Fruit fly (Drosophila melanogaster) whole organism, embryonic: Measurements from ENCODE around the gene mRpS14.

ENCODE experiments used
- Atf-2 ChIP-seq: fragments of 200-800 bp; sonication (Bioruptor generic); optimal IDR thresholded peaks from 2 replicates; lab custom pipeline; 2016; ENCODE audit warnings: missing biosample characterization, missing genetic modification characterization
- BEAF-32 ChIP-seq: fragments of 200-800 bp; sonication (Bioruptor generic); optimal IDR thresholded peaks from 3 replicates; lab custom pipeline; 2017; ENCODE audit warnings: missing biosample characterization, missing genetic modification characterization, mild to moderate bottlenecking, moderate library complexity, missing genetic modification reagents
- Bgb ChIP-seq: fragments of 200-800 bp; sonication (Bioruptor generic); IDR thresholded peaks from 2 replicates; pipeline ENCODE4 v1.3.6; 2022; ENCODE audit warnings: missing biosample characterization, missing genetic modification characterization; ENCODE audit not compliant: partially characterized antibody
- CG10543 ChIP-seq: fragments of 200-800 bp; sonication (Bioruptor generic); optimal IDR thresholded peaks from 3 replicates; lab custom pipeline; 2017; ENCODE audit warnings: missing biosample characterization, mild to moderate bottlenecking, missing genetic modification characterization, moderate library complexity
- CG10979 ChIP-seq: fragments of 200-800 bp; sonication (Bioruptor generic); optimal IDR thresholded peaks from 2 replicates; lab custom pipeline; 2018; ENCODE audit warnings: missing biosample characterization, mild to moderate bottlenecking, missing genetic modification characterization, moderate library complexity
- CG12104 ChIP-seq: fragments of 200-800 bp; sonication (Bioruptor generic); optimal IDR thresholded peaks from 3 replicates; lab custom pipeline; 2016; ENCODE audit warnings: missing biosample characterization, missing genetic modification characterization
- CG12659 ChIP-seq: fragments of 200-800 bp; sonication (Bioruptor generic); optimal IDR thresholded peaks from 3 replicates; lab custom pipeline; 2017; ENCODE audit warnings: mild to moderate bottlenecking, missing biosample characterization, missing genetic modification reagents, missing genetic modification characterization
- CG14441 ChIP-seq: fragments of 200-800 bp; sonication (Bioruptor generic); IDR thresholded peaks from 2 replicates; pipeline ENCODE4 v1.3.6; 2022; ENCODE audit warnings: missing biosample characterization, missing genetic modification characterization
- CG15514 ChIP-seq: fragments of 200-800 bp; sonication (Bioruptor generic); optimal IDR thresholded peaks from 3 replicates; lab custom pipeline; 2017; ENCODE audit warnings: missing biosample characterization, missing genetic modification characterization, mild to moderate bottlenecking, moderate library complexity, missing genetic modification reagents
- CG17186 ChIP-seq: fragments of 200-800 bp; sonication (Bioruptor generic); optimal IDR thresholded peaks from 3 replicates; lab custom pipeline; 2017; ENCODE audit warnings: missing biosample characterization, missing genetic modification reagents, missing genetic modification characterization
- CG17612 ChIP-seq: fragments of 200-800 bp; sonication (Bioruptor generic); IDR thresholded peaks from 2 replicates; pipeline ENCODE4 v1.3.6; 2022; ENCODE audit warnings: missing biosample characterization, missing genetic modification characterization
- CG2202 ChIP-seq: fragments of 200-800 bp; sonication (Bioruptor generic); optimal IDR thresholded peaks from 2 replicates; lab custom pipeline; 2018; ENCODE audit warnings: missing biosample characterization, mild to moderate bottlenecking, missing genetic modification characterization
- CG30020 ChIP-seq: fragments of 200-800 bp; optimal IDR thresholded peaks from 2 replicates; lab custom pipeline; 2019; ENCODE audit warnings: missing biosample characterization, mild to moderate bottlenecking, missing genetic modification characterization, moderate library complexity
- CG31388 ChIP-seq: fragments of 200-800 bp; sonication (Bioruptor generic); optimal IDR thresholded peaks from 2 replicates; lab custom pipeline; 2016; ENCODE audit warnings: missing biosample characterization, missing genetic modification characterization
- CG31441 ChIP-seq: fragments of 200-800 bp; sonication (Bioruptor generic); IDR thresholded peaks from 2 replicates; pipeline ENCODE4 v1.3.6; 2022; ENCODE audit warnings: missing biosample characterization, missing genetic modification characterization
- CG34224 ChIP-seq: fragments of 200-800 bp; sonication (Bioruptor generic); IDR thresholded peaks from 3 replicates; pipeline ENCODE4 v1.3.6; 2022; ENCODE audit warnings: missing biosample characterization, missing genetic modification characterization; ENCODE audit not compliant: partially characterized antibody
- CG5953 ChIP-seq: fragments of 200-800 bp; sonication (Bioruptor generic); IDR thresholded peaks from 2 replicates; pipeline ENCODE4 v1.3.6; 2022; ENCODE audit warnings: missing biosample characterization, missing genetic modification characterization
- CG7357 ChIP-seq: fragments of 200-800 bp; sonication (Bioruptor generic); IDR thresholded peaks from 3 replicates; pipeline ENCODE4 v1.3.6; 2022; ENCODE audit warnings: missing biosample characterization, missing genetic modification characterization
- CG7786 ChIP-seq: fragments of 200-800 bp; sonication (Bioruptor generic); optimal IDR thresholded peaks from 2 replicates; lab custom pipeline; 2016; ENCODE audit warnings: missing biosample characterization, missing genetic modification characterization
- Camta ChIP-seq: fragments of 200-800 bp; sonication (Bioruptor generic); optimal IDR thresholded peaks from 2 replicates; lab custom pipeline; 2016; ENCODE audit warnings: missing biosample characterization, missing genetic modification characterization
- Dad ChIP-seq: fragments of 200-800 bp; sonication (Bioruptor generic); optimal IDR thresholded peaks from 3 replicates; lab custom pipeline; 2016; ENCODE audit warnings: missing biosample characterization, missing genetic modification characterization
- Deaf1 ChIP-seq: fragments of 200-800 bp; optimal IDR thresholded peaks from 3 replicates; lab custom pipeline; 2019; ENCODE audit warnings: missing biosample characterization, mild to moderate bottlenecking, missing genetic modification characterization, moderate library complexity
- Dfd ChIP-seq, 2 experiments: fragments of >200 bp; optimal IDR thresholded peaks; 2 replicates each; lab custom pipeline; 2017; ENCODE audit warnings: missing biosample characterization in 2 of 2, missing genetic modification characterization in 2 of 2
- ERR ChIP-seq: fragments of 200-800 bp; sonication (Bioruptor generic); optimal IDR thresholded peaks from 2 replicates; lab custom pipeline; 2016; ENCODE audit warnings: missing biosample characterization, missing genetic modification characterization
- Fer2 ChIP-seq: fragments of 200-800 bp; sonication (Bioruptor generic); optimal IDR thresholded peaks from 2 replicates; lab custom pipeline; 2018; ENCODE audit warnings: missing biosample characterization, mild to moderate bottlenecking, missing genetic modification characterization, moderate library complexity
- H15 ChIP-seq: fragments of 200-800 bp; sonication (Bioruptor generic); IDR thresholded peaks from 3 replicates; pipeline ENCODE4 v1.3.6; 2022; ENCODE audit warnings: missing biosample characterization, missing genetic modification characterization
- Kr ChIP-seq: fragments of 200-800 bp; sonication (Bioruptor generic); optimal IDR thresholded peaks from 2 replicates; lab custom pipeline; 2017; ENCODE audit warnings: missing biosample characterization, mild to moderate bottlenecking, missing genetic modification characterization
- MESR4 ChIP-seq: fragments of 200-800 bp; sonication (Bioruptor generic); optimal IDR thresholded peaks from 2 replicates; lab custom pipeline; 2018; ENCODE audit warnings: missing biosample characterization, mild to moderate bottlenecking, missing genetic modification characterization, moderate library complexity
- Max ChIP-seq: fragments of 200-800 bp; sonication (Bioruptor generic); optimal IDR thresholded peaks from 2 replicates; lab custom pipeline; 2016; ENCODE audit warnings: missing biosample characterization, mild to moderate bottlenecking, missing genetic modification characterization
- Med ChIP-seq: fragments of 200-800 bp; sonication (Bioruptor generic); peaks from one replicate; lab custom pipeline; 2016; ENCODE audit warnings: missing biosample characterization, missing genetic modification characterization, mild to moderate bottlenecking, inconsistent platforms, moderate library complexity
- Oli ChIP-seq: fragments of 200-800 bp; sonication (Bioruptor generic); optimal IDR thresholded peaks from 2 replicates; lab custom pipeline; 2018; ENCODE audit warnings: missing biosample characterization, mild to moderate bottlenecking, missing genetic modification characterization, moderate library complexity
- Tbp ChIP-seq: fragments of >200 bp; optimal IDR thresholded peaks from 2 replicates; lab custom pipeline; 2018; ENCODE audit warnings: missing biosample characterization, missing genetic modification characterization
- ac ChIP-seq: fragments of 200-800 bp; sonication (Bioruptor generic); optimal IDR thresholded peaks from 3 replicates; lab custom pipeline; 2017; ENCODE audit warnings: missing biosample characterization, mild to moderate bottlenecking, missing genetic modification characterization
- aop ChIP-seq: fragments of 200-800 bp; sonication (Bioruptor generic); IDR thresholded peaks from 2 replicates; pipeline ENCODE4 v1.3.6; 2022; ENCODE audit warnings: missing biosample characterization, missing genetic modification characterization
- ap ChIP-seq: fragments of 200-800 bp; sonication (Bioruptor generic); IDR thresholded peaks from 2 replicates; pipeline ENCODE4 v1.3.6; 2022; ENCODE audit warnings: missing biosample characterization, missing genetic modification characterization
- cg ChIP-seq: fragments of 200-800 bp; sonication (Bioruptor generic); optimal IDR thresholded peaks from 3 replicates; lab custom pipeline; 2019; ENCODE audit warnings: missing biosample characterization, mild to moderate bottlenecking, missing genetic modification characterization, moderate library complexity
- chinmo ChIP-seq: fragments of 200-800 bp; sonication (Bioruptor generic); IDR thresholded peaks from 4 replicates; pipeline ENCODE4 v1.3.6; 2022; ENCODE audit warnings: missing biosample characterization, missing genetic modification characterization; ENCODE audit not compliant: partially characterized antibody
- eyg ChIP-seq: fragments of 200-800 bp; sonication (Bioruptor generic); optimal IDR thresholded peaks from 3 replicates; lab custom pipeline; 2016; ENCODE audit warnings: missing biosample characterization, missing genetic modification characterization
- hbn ChIP-seq: fragments of 200-800 bp; sonication (Bioruptor generic); IDR thresholded peaks from 2 replicates; pipeline ENCODE4 v1.3.6; 2022; ENCODE audit warnings: missing biosample characterization, missing genetic modification characterization; ENCODE audit not compliant: partially characterized antibody
- maf-S ChIP-seq: fragments of 200-800 bp; sonication (Bioruptor generic); optimal IDR thresholded peaks from 2 replicates; lab custom pipeline; 2016; ENCODE audit warnings: missing biosample characterization, missing genetic modification characterization
- pzg ChIP-seq: fragments of 200-800 bp; sonication (Bioruptor generic); optimal IDR thresholded peaks from 3 replicates; lab custom pipeline; 2018; ENCODE audit warnings: missing biosample characterization, mild to moderate bottlenecking, missing genetic modification characterization, moderate library complexity
- sc ChIP-seq, 3 experiments: fragments of >200 bp in 2 of 3; fragments of 200-800 bp in 1 of 3; sonication (Bioruptor generic) in 1 of 3; optimal IDR thresholded peaks; 2 replicates in 2 of 3; 3 replicates in 1 of 3; lab custom pipeline; 2017; ENCODE audit warnings: mild to moderate bottlenecking in 1 of 3, missing biosample characterization in 1 of 3, missing genetic modification characterization in 1 of 3, missing genetic modification reagents in 1 of 3
- shn ChIP-seq: fragments of 200-800 bp; sonication (Bioruptor generic); optimal IDR thresholded peaks from 3 replicates; lab custom pipeline; 2016; ENCODE audit warnings: missing biosample characterization, missing genetic modification characterization
- sisA ChIP-seq: fragments of 200-800 bp; sonication (Bioruptor generic); IDR thresholded peaks from 2 replicates; pipeline ENCODE4 v1.3.6; 2022; ENCODE audit warnings: missing biosample characterization, missing genetic modification characterization
- ssp ChIP-seq: fragments of 200-800 bp; sonication (Bioruptor generic); IDR thresholded peaks from 2 replicates; pipeline ENCODE4 v1.3.6; 2022; ENCODE audit warnings: missing biosample characterization, missing genetic modification characterization
- stwl ChIP-seq: fragments of 200-800 bp; sonication (Bioruptor generic); optimal IDR thresholded peaks from 3 replicates; lab custom pipeline; 2018; ENCODE audit warnings: missing biosample characterization, mild to moderate bottlenecking, missing genetic modification characterization, moderate library complexity
- tna ChIP-seq: fragments of 200-800 bp; sonication (Bioruptor generic); IDR thresholded peaks from 2 replicates; pipeline ENCODE4 v1.3.6; 2022; ENCODE audit warnings: missing biosample characterization, missing genetic modification characterization; ENCODE audit not compliant: partially characterized antibody
- zf30C ChIP-seq: fragments of 200-800 bp; sonication (Bioruptor generic); optimal IDR thresholded peaks from 3 replicates; lab custom pipeline; 2018; ENCODE audit warnings: missing biosample characterization, mild to moderate bottlenecking, missing genetic modification characterization

mRpS14 gene

dm6 chrX:19494830-19495610, 15.0 kb upstream of the mRpS14 start, which contains the start of the genes ksh, CG14200 and Pfrx:
ksh (minus strand) TSS chrX:19494992.
CG14200 (plus strand) TSS chrX:19495505.
Pfrx (plus strand) TSS chrX:19495505.
- TF ChIP-seq CG31388 (no peak), BEAF-32 (GFP tag; lab: Kevin White, UChicago) (peak; percentile 92), CG7357 (peak; percentile 96), Dad (no peak), CG5953 (no peak), MESR4 (GFP tag; lab: Kevin White, UChicago) (no peak), CG10543 (GFP tag; lab: Kevin White, UChicago) (peak; percentile 18), Bgb (GFP tag; lab: Robert Waterston, UW) (peak; percentile 94), Oli (tag; lab: Kevin White, UChicago) (no peak), sc (optimal IDR thresholded peaks at IDR 0.05; lab: Kevin White, UChicago) (no peak), sc (GFP tag; optimal IDR thresholded peaks at IDR 0.05; lab: Kevin White, UChicago) (no peak), CG34224 (GFP tag; lab: Robert Waterston, UW) (peak; percentile 78), ac (no peak), stwl (tag; lab: Kevin White, UChicago) (no peak), CG15514 (GFP tag; lab: Kevin White, UChicago) (peak; percentile 98), sisA (GFP tag; lab: Robert Waterston, UW) (peak; percentile 26; the same call in 1 of the 2 replicates), H15 (GFP tag; lab: Robert Waterston, UW) (0 out of 3 replicates have a peak, but pooled peaks have one; percentile 11), Fer2 (tag; lab: Kevin White, UChicago) (no peak), Tbp (GFP tag; lab: Kevin White, UChicago) (no peak), CG14441 (0 out of 2 replicates have a peak, but pooled peaks have one; percentile 12), CG17186 (GFP tag; lab: Kevin White, UChicago) (peak; percentile 84), Atf-2 (GFP tag; lab: Kevin White, UChicago) (no peak), Max (no peak), eyg (no peak), ERR (no peak), CG12659 (GFP tag; lab: Kevin White, UChicago) (peak; percentile 38), CG12104 (GFP tag; lab: Kevin White, UChicago) (no peak), maf-S (GFP tag; lab: Kevin White, UChicago) (peak; percentile 3), hbn (GFP tag; lab: Robert Waterston, UW) (peak; percentile 61), CG7786 (GFP tag; lab: Kevin White, UChicago) (peak; percentile 14), chinmo (GFP tag; lab: Robert Waterston, UW) (peak; percentile 73; the same call in 3 of the 4 replicates), ssp (GFP tag; lab: Robert Waterston, UW) (peak; percentile 98), CG30020 (tag; lab: Kevin White, UChicago) (peak; percentile 82), ap (no peak), CG10979 (tag; lab: Kevin White, UChicago) (no peak), cg (GFP tag; lab: Kevin White, UChicago) (no peak), pzg (peak; percentile 78), aop (GFP tag; lab: Robert Waterston, UW) (no peak), zf30C (no peak), Camta (GFP tag; lab: Kevin White, UChicago) (peak; percentile 17), Med (GFP tag; lab: Kevin White, UChicago) (peak; percentile 89), Deaf1 (tag; lab: Kevin White, UChicago) (no peak), CG2202 (tag; lab: Kevin White, UChicago) (no peak), shn (GFP tag; lab: Kevin White, UChicago) (peak; percentile 28), CG17612 (no peak), Dfd (GFP tag; optimal IDR thresholded peaks at IDR 0.05; lab: Kevin White, UChicago) (no peak), Kr (GFP tag; lab: Kevin White, UChicago) (no peak), tna (GFP tag; lab: Robert Waterston, UW) (peak; percentile 89), CG31441 (GFP tag; lab: Robert Waterston, UW) (no peak)
